Fruit fly (Drosophila melanogaster) whole organism, embryonic: ENCODE measurements around the gene kraken.

Experiments used
- BEAF-32 ChIP-seq: fragments of 200-800 bp; sonication (Bioruptor generic); optimal IDR thresholded peaks from 3 replicates; lab custom pipeline; 2017; ENCODE audit warnings: missing biosample characterization, missing genetic modification characterization, mild to moderate bottlenecking, moderate library complexity, missing genetic modification reagents
- Bdp1 ChIP-seq: fragments of 200-800 bp; sonication (Bioruptor generic); optimal IDR thresholded peaks from 3 replicates; lab custom pipeline; 2016; ENCODE audit warnings: missing biosample characterization, missing genetic modification characterization
- Bteb2 ChIP-seq: fragments of 200-800 bp; sonication (Bioruptor generic); optimal IDR thresholded peaks from 2 replicates; lab custom pipeline; 2016; ENCODE audit warnings: missing biosample characterization, missing genetic modification characterization
- C15 ChIP-seq: fragments of 200-800 bp; sonication (Bioruptor generic); IDR thresholded peaks from 3 replicates; pipeline ENCODE4 v1.3.6; 2022; ENCODE audit warnings: missing biosample characterization, missing genetic modification characterization
- CG10543 ChIP-seq: fragments of 200-800 bp; sonication (Bioruptor generic); optimal IDR thresholded peaks from 3 replicates; lab custom pipeline; 2017; ENCODE audit warnings: missing biosample characterization, mild to moderate bottlenecking, missing genetic modification characterization, moderate library complexity
- CG11504 ChIP-seq: fragments of 200-800 bp; sonication (Bioruptor generic); optimal IDR thresholded peaks from 3 replicates; lab custom pipeline; 2019; ENCODE audit warnings: missing biosample characterization, mild to moderate bottlenecking, missing genetic modification characterization, moderate library complexity
- CG12236 ChIP-seq: fragments of 200-800 bp; sonication (Bioruptor generic); optimal IDR thresholded peaks from 2 replicates; lab custom pipeline; 2016; ENCODE audit warnings: missing biosample characterization, missing genetic modification characterization
- CG13287 ChIP-seq: fragments of 200-800 bp; sonication (Bioruptor generic); IDR thresholded peaks from 2 replicates; pipeline ENCODE4 v1.3.6; 2022; ENCODE audit warnings: missing biosample characterization, missing genetic modification characterization; ENCODE audit not compliant: partially characterized antibody
- CG13624 ChIP-seq: fragments of 200-800 bp; sonication (Bioruptor generic); optimal IDR thresholded peaks from 2 replicates; lab custom pipeline; 2016; ENCODE audit warnings: missing biosample characterization, missing genetic modification characterization
- CG13775 ChIP-seq: fragments of 200-800 bp; sonication (Bioruptor generic); optimal IDR thresholded peaks from 3 replicates; lab custom pipeline; 2017; ENCODE audit warnings: missing biosample characterization, mild to moderate bottlenecking, missing genetic modification characterization
- CG18764 ChIP-seq: fragments of 200-800 bp; sonication (Bioruptor generic); optimal IDR thresholded peaks from 3 replicates; lab custom pipeline; 2016; ENCODE audit warnings: missing biosample characterization, missing genetic modification characterization
- CG2116 ChIP-seq: fragments of 200-800 bp; sonication (Bioruptor generic); optimal IDR thresholded peaks from 3 replicates; lab custom pipeline; 2018; ENCODE audit warnings: missing biosample characterization, mild to moderate bottlenecking, missing genetic modification characterization
- CG2120 ChIP-seq: fragments of 200-800 bp; sonication (Bioruptor generic); optimal IDR thresholded peaks from 3 replicates; lab custom pipeline; 2016; ENCODE audit warnings: missing biosample characterization, missing genetic modification characterization
- CG30431 ChIP-seq: fragments of 200-800 bp; sonication (Bioruptor generic); optimal IDR thresholded peaks from 2 replicates; lab custom pipeline; 2017; ENCODE audit warnings: missing biosample characterization, missing genetic modification characterization
- CG31388 ChIP-seq: fragments of 200-800 bp; sonication (Bioruptor generic); optimal IDR thresholded peaks from 2 replicates; lab custom pipeline; 2016; ENCODE audit warnings: missing biosample characterization, missing genetic modification characterization
- CG3407 ChIP-seq: fragments of 200-800 bp; sonication (Bioruptor generic); optimal IDR thresholded peaks from 2 replicates; lab custom pipeline; 2018; ENCODE audit warnings: missing biosample characterization, mild to moderate bottlenecking, missing genetic modification characterization
- CG34376 ChIP-seq: fragments of 200-800 bp; sonication (Bioruptor generic); optimal IDR thresholded peaks from 2 replicates; lab custom pipeline; 2018; ENCODE audit warnings: missing biosample characterization, mild to moderate bottlenecking, missing genetic modification characterization
- CG42726 ChIP-seq: fragments of 200-800 bp; sonication (Bioruptor generic); IDR thresholded peaks from 2 replicates; pipeline ENCODE4 v1.3.6; 2022; ENCODE audit warnings: missing biosample characterization, missing genetic modification characterization; ENCODE audit not compliant: partially characterized antibody
- CG7271 ChIP-seq: fragments of 200-800 bp; sonication (Bioruptor generic); optimal IDR thresholded peaks from 2 replicates; lab custom pipeline; 2018; ENCODE audit warnings: missing biosample characterization, mild to moderate bottlenecking, missing genetic modification characterization, moderate library complexity
- CG8359 ChIP-seq: fragments of 200-800 bp; sonication (Bioruptor generic); optimal IDR thresholded peaks from 2 replicates; lab custom pipeline; 2017; ENCODE audit warnings: missing biosample characterization, mild to moderate bottlenecking, missing genetic modification characterization, borderline replicate concordance
- CG8388 ChIP-seq: fragments of 200-800 bp; sonication (Bioruptor generic); optimal IDR thresholded peaks from 2 replicates; lab custom pipeline; 2019; ENCODE audit warnings: missing biosample characterization, mild to moderate bottlenecking, missing genetic modification characterization, moderate library complexity
- D19A ChIP-seq: fragments of 200-800 bp; optimal IDR thresholded peaks from 3 replicates; lab custom pipeline; 2019; ENCODE audit warnings: missing biosample characterization, mild to moderate bottlenecking, missing genetic modification characterization, moderate library complexity
- Dll ChIP-seq: fragments of 200-800 bp; sonication (Bioruptor generic); IDR thresholded peaks from 4 replicates; pipeline ENCODE4 v1.3.6; 2022; ENCODE audit warnings: missing biosample characterization, missing genetic modification characterization; ENCODE audit not compliant: partially characterized antibody
- Eip74EF ChIP-seq, 2 experiments: fragments of 200-800 bp in 1 of 2; fragments of >200 bp in 1 of 2; sonication (Bioruptor generic) in 1 of 2; optimal IDR thresholded peaks; 2 replicates each; lab custom pipeline; 2017 to 2019; ENCODE audit warnings: missing biosample characterization in 2 of 2, missing genetic modification characterization in 2 of 2, mild to moderate bottlenecking in 1 of 2, moderate library complexity in 1 of 2
- Elba2 ChIP-seq: fragments of 200-800 bp; sonication (Bioruptor generic); optimal IDR thresholded peaks from 3 replicates; lab custom pipeline; 2016; ENCODE audit warnings: missing biosample characterization, missing genetic modification characterization
- HLH54F ChIP-seq: fragments of 200-800 bp; sonication (Bioruptor generic); optimal IDR thresholded peaks from 3 replicates; lab custom pipeline; 2016; ENCODE audit warnings: missing biosample characterization, missing genetic modification characterization
- Hand ChIP-seq: fragments of 200-800 bp; sonication (Bioruptor generic); optimal IDR thresholded peaks from 2 replicates; lab custom pipeline; 2017; ENCODE audit warnings: mild to moderate bottlenecking, missing biosample characterization, missing genetic modification reagents, missing genetic modification characterization
- Hr39 ChIP-seq: fragments of >200 bp; optimal IDR thresholded peaks from 2 replicates; lab custom pipeline; 2017
- Jarid2 ChIP-seq: fragments of 200-800 bp; sonication (Bioruptor generic); optimal IDR thresholded peaks from 3 replicates; lab custom pipeline; 2017; ENCODE audit warnings: mild to moderate bottlenecking, missing biosample characterization, missing genetic modification reagents, missing genetic modification characterization
- Max ChIP-seq: fragments of 200-800 bp; sonication (Bioruptor generic); optimal IDR thresholded peaks from 2 replicates; lab custom pipeline; 2016; ENCODE audit warnings: missing biosample characterization, mild to moderate bottlenecking, missing genetic modification characterization
- Mes4 ChIP-seq: fragments of 200-800 bp; sonication (Bioruptor generic); optimal IDR thresholded peaks from 2 replicates; lab custom pipeline; 2016; ENCODE audit warnings: missing biosample characterization, missing genetic modification characterization
- Mrtf ChIP-seq: fragments of 200-800 bp; sonication (Bioruptor generic); IDR thresholded peaks from 3 replicates; pipeline ENCODE4 v1.3.6; 2022; ENCODE audit warnings: missing biosample characterization, missing genetic modification characterization
- Ptx1 ChIP-seq: fragments of 200-800 bp; sonication (Bioruptor generic); IDR thresholded peaks from 2 replicates; pipeline ENCODE4 v1.3.6; 2022; ENCODE audit warnings: missing biosample characterization, missing genetic modification characterization
- Side ChIP-seq: fragments of 200-800 bp; sonication (Bioruptor generic); optimal IDR thresholded peaks from 2 replicates; lab custom pipeline; 2016; ENCODE audit warnings: missing biosample characterization, missing genetic modification characterization
- Xbp1 ChIP-seq: fragments of 200-800 bp; sonication (Bioruptor generic); optimal IDR thresholded peaks from 3 replicates; lab custom pipeline; 2016; ENCODE audit warnings: missing biosample characterization, mild to moderate bottlenecking, missing genetic modification characterization
- YL-1 ChIP-seq: fragments of 200-800 bp; sonication (Bioruptor generic); optimal IDR thresholded peaks from 3 replicates; lab custom pipeline; 2017; ENCODE audit warnings: missing biosample characterization, mild to moderate bottlenecking, missing genetic modification characterization
- btn ChIP-seq: fragments of 200-800 bp; sonication (Bioruptor generic); optimal IDR thresholded peaks from 2 replicates; lab custom pipeline; 2016; ENCODE audit warnings: missing biosample characterization, missing genetic modification characterization
- dpn ChIP-seq, 2 experiments: fragments of 200-800 bp; sonication (Bioruptor generic); optimal IDR thresholded peaks; 3 replicates each; lab custom pipeline; 2016; ENCODE audit warnings: missing biosample characterization in 2 of 2, missing genetic modification characterization in 2 of 2
- ewg ChIP-seq: fragments of 200-800 bp; sonication (Bioruptor generic); optimal IDR thresholded peaks from 3 replicates; lab custom pipeline; 2017; ENCODE audit warnings: mild to moderate bottlenecking, missing biosample characterization, missing genetic modification reagents, missing genetic modification characterization
- fd3F ChIP-seq: fragments of 200-800 bp; sonication (Bioruptor generic); optimal IDR thresholded peaks from 2 replicates; lab custom pipeline; 2018; ENCODE audit warnings: missing biosample characterization, mild to moderate bottlenecking, missing genetic modification characterization, moderate library complexity
- hth ChIP-seq: fragments of >200 bp; optimal IDR thresholded peaks from 2 replicates; lab custom pipeline; 2017; ENCODE audit warnings: inconsistent platforms
- inv ChIP-seq: fragments of 200-800 bp; sonication (Bioruptor generic); IDR thresholded peaks from 2 replicates; pipeline ENCODE4 v1.3.6; 2022; ENCODE audit warnings: missing biosample characterization, missing genetic modification characterization; ENCODE audit not compliant: partially characterized antibody
- ken ChIP-seq: fragments of 200-800 bp; sonication (Bioruptor generic); IDR thresholded peaks from 3 replicates; pipeline ENCODE4 v1.3.6; 2022; ENCODE audit warnings: missing biosample characterization, missing genetic modification characterization
- lilli ChIP-seq: fragments of 200-800 bp; sonication (Bioruptor generic); optimal IDR thresholded peaks from 3 replicates; lab custom pipeline; 2016; ENCODE audit warnings: missing biosample characterization, missing genetic modification characterization
- oc ChIP-seq: fragments of 200-800 bp; sonication (Bioruptor generic); optimal IDR thresholded peaks from 2 replicates; lab custom pipeline; 2018; ENCODE audit warnings: missing biosample characterization, mild to moderate bottlenecking, missing genetic modification characterization, moderate library complexity
- pan ChIP-seq, 4 experiments: fragments of >200 bp in 3 of 4; fragments of 200-800 bp in 1 of 4; sonication (Bioruptor generic) in 1 of 4; optimal IDR thresholded peaks in 3 of 4; IDR thresholded peaks in 1 of 4; 2 replicates each; pipeline versions ENCODE4 v1.3.6 to Lab custom; 2017 to 2022; ENCODE audit warnings: missing biosample characterization in 2 of 4, missing genetic modification characterization in 2 of 4, mixed read lengths in 1 of 4
- salm ChIP-seq: fragments of 200-800 bp; sonication (Bioruptor generic); optimal IDR thresholded peaks from 2 replicates; lab custom pipeline; 2018; ENCODE audit warnings: missing biosample characterization, mild to moderate bottlenecking, missing genetic modification characterization
- tna ChIP-seq: fragments of 200-800 bp; sonication (Bioruptor generic); IDR thresholded peaks from 2 replicates; pipeline ENCODE4 v1.3.6; 2022; ENCODE audit warnings: missing biosample characterization, missing genetic modification characterization; ENCODE audit not compliant: partially characterized antibody
- trem ChIP-seq: fragments of 200-800 bp; optimal IDR thresholded peaks from 3 replicates; lab custom pipeline; 2019; ENCODE audit warnings: missing biosample characterization, mild to moderate bottlenecking, missing genetic modification characterization, moderate library complexity

The kraken gene

DNA sequence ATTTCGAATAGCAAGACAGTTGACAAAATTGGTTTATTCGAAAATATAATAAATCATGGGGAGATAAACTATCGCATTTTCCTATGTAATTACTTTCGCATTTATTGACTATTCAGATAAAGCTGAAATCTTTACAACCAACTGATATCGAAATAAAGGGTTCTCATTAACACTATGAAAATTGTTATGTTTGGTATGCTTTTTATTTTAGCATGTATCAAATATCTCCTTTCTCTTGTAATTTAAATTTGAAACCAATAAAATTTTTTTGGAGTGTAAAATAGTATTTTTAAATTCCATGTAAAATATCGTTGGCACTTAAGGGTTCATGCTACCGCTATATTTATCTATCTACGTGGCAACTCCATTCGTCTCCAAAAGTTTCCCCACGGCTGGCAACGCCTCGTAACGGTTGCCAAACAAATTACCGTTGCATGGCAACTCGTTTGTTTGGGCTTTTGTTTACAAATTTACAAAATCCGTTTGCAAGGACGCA is 2.5 kb downstream of the kraken start, which contains the start of gene CG13949 (continued):
- TF ChIP-seq Side (GFP tag; lab: Kevin White, UChicago), result peak; percentile 41
- TF ChIP-seq CG31388 (GFP tag; lab: Kevin White, UChicago), result peak; percentile 28
- TF ChIP-seq Hr39 (lab: Kevin White, UChicago), result no peak
- peak; percentile 41 for TF ChIP-seq salm (tag; lab: Kevin White, UChicago)
- peak; percentile 44; the same call in 1 of the 2 replicates for TF ChIP-seq tna (GFP tag; lab: Robert Waterston, UW)
- TF ChIP-seq CG10543 (GFP tag; lab: Kevin White, UChicago), result peak; percentile 5
- peak; percentile 48 to 67 for TF ChIP-seq dpn (GFP tag; optimal IDR thresholded peaks at IDR 0.05; lab: Kevin White, UChicago)
- TF ChIP-seq CG2116, result peak; percentile 54
- TF ChIP-seq CG7271 (tag; lab: Kevin White, UChicago), result no peak
- TF ChIP-seq Bteb2 (GFP tag; lab: Kevin White, UChicago), result peak; percentile 75
- TF ChIP-seq Dll (GFP tag; lab: Robert Waterston, UW), result 0 out of 4 replicates have a peak, but pooled peaks have one; percentile 40
- TF ChIP-seq CG8388 (GFP tag; lab: Kevin White, UChicago), result peak; percentile 34
- TF ChIP-seq Mrtf (GFP tag; lab: Robert Waterston, UW), result peak; percentile 70; the same call in 2 of the 3 replicates
- TF ChIP-seq CG2120 (GFP tag; lab: Kevin White, UChicago), result peak; percentile 81
- peak; percentile 57 for TF ChIP-seq HLH54F (GFP tag; lab: Kevin White, UChicago)
- peak; percentile 22 for TF ChIP-seq Jarid2 (GFP tag; lab: Kevin White, UChicago)
- TF ChIP-seq CG30431, result no peak
- TF ChIP-seq BEAF-32 (GFP tag; lab: Kevin White, UChicago), result peak; percentile 65
- TF ChIP-seq YL-1 (GFP tag; lab: Kevin White, UChicago), result no peak
- TF ChIP-seq Max (GFP tag; lab: Kevin White, UChicago), result no peak
- no peak for TF ChIP-seq hth (lab: Kevin White, UChicago)
- peak in 1 of 2 experiments; percentile 27 for TF ChIP-seq Eip74EF (GFP tag; optimal IDR thresholded peaks at IDR 0.05; lab: Kevin White, UChicago)
- peak; percentile 82 for TF ChIP-seq Ptx1 (GFP tag; lab: Robert Waterston, UW)
- TF ChIP-seq CG8359, result no peak
- TF ChIP-seq trem (tag; lab: Kevin White, UChicago), result peak; percentile 63
- TF ChIP-seq btn (GFP tag; lab: Kevin White, UChicago), result no peak
- no peak for TF ChIP-seq pan (optimal IDR thresholded peaks at IDR 0.05; lab: Kevin White, UChicago)
- TF ChIP-seq pan (GFP tag; optimal IDR thresholded peaks at IDR 0.05 in 1 of 2, IDR thresholded peaks at IDR 0.05 in 1 of 2), result peak in 1 of 2 experiments; percentile 83
- peak; percentile 35 for TF ChIP-seq ewg
- peak; percentile 21 for TF ChIP-seq Mes4
- peak; percentile 83 for TF ChIP-seq CG11504
- TF ChIP-seq Bdp1 (GFP tag; lab: Kevin White, UChicago), result peak; percentile 31
- peak; percentile 36 for TF ChIP-seq CG13775
- TF ChIP-seq CG13287, result peak; percentile 66
- peak; percentile 43 for TF ChIP-seq CG3407 (GFP tag; lab: Kevin White, UChicago)
- TF ChIP-seq oc (tag; lab: Kevin White, UChicago), result peak; percentile 60
- TF ChIP-seq C15, result no peak
- no peak for TF ChIP-seq D19A
- TF ChIP-seq CG34376, result peak; percentile 64
- TF ChIP-seq fd3F (GFP tag; lab: Kevin White, UChicago), result peak; percentile 38
- TF ChIP-seq lilli, result peak; percentile 63
- TF ChIP-seq CG18764 (GFP tag; lab: Kevin White, UChicago), result peak; percentile 10
- peak; percentile 88 for TF ChIP-seq ken
- TF ChIP-seq CG13624 (GFP tag; lab: Kevin White, UChicago), result peak; percentile 64
- TF ChIP-seq CG12236 (GFP tag; lab: Kevin White, UChicago), result no peak
- TF ChIP-seq Hand (GFP tag; lab: Kevin White, UChicago), result peak; percentile 60
- TF ChIP-seq inv (GFP tag; lab: Robert Waterston, UW), result peak; percentile 46; the same call in 1 of the 2 replicates
- TF ChIP-seq Xbp1, result peak; percentile 65
- TF ChIP-seq Elba2 (GFP tag; lab: Kevin White, UChicago), result no peak
- TF ChIP-seq CG42726 (GFP tag; lab: Robert Waterston, UW), result peak; percentile 47; the same call in 1 of the 2 replicates
